Worm (Caenorhabditis elegans) whole organism, late embryonic: ENCODE measurements around the gene T08B6.4.

Experiments used
- ama-1 ChIP-seq: fragments of 150-350 bp; optimal IDR thresholded peaks from 2 replicates; lab custom pipeline; 2014
- elt-2 ChIP-seq: sonication (generic microtip); optimal IDR thresholded peaks from 2 replicates; lab custom pipeline; 2016; ENCODE audit warnings: missing genetic modification reagents, missing genetic modification characterization, missing compliant biosample characterization
- fax-1 ChIP-seq: sonication (generic microtip); optimal IDR thresholded peaks from 2 replicates; lab custom pipeline; 2016; ENCODE audit warnings: missing genotype, missing genetic modification characterization, missing compliant biosample characterization
- madf-2 ChIP-seq: sonication (generic microtip); optimal IDR thresholded peaks from 2 replicates; lab custom pipeline; 2017; ENCODE audit warnings: missing genetic modification characterization, missing compliant biosample characterization
- nfya-1 ChIP-seq: sonication (generic microtip); optimal IDR thresholded peaks from 2 replicates; lab custom pipeline; 2017; ENCODE audit warnings: missing genetic modification characterization, mild to moderate bottlenecking, missing compliant biosample characterization, antibody characterized with exemption, moderate library complexity
- pqm-1 ChIP-seq: sonication (generic microtip); optimal IDR thresholded peaks from 2 replicates; lab custom pipeline; 2016; ENCODE audit warnings: missing genetic modification characterization, missing compliant biosample characterization
- tbx-2 ChIP-seq: sonication (generic microtip); optimal IDR thresholded peaks from 2 replicates; lab custom pipeline; 2016; ENCODE audit warnings: missing genetic modification characterization, missing compliant biosample characterization
- unc-55 ChIP-seq: sonication (generic microtip); optimal IDR thresholded peaks from 2 replicates; lab custom pipeline; 2017; ENCODE audit warnings: missing biosample characterization, missing genetic modification reagents, missing genetic modification characterization

DNA sequence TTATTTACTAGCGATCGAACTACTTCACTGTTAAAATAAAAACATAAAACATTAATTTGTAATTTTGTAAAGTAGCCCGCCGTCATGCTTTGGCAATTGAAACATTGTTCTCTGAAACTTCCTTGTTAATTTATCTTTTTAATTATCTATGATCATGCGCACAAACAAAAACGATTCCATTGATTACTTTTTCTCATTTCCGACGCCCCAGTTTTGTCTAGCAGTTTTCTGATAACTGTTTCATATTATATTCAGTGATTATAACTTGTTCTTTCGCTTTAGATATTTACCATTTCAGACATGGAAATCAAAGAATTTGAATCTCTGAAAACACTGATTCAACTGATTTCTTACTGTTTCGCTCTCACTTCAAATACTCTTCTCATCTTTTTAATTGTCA is 28.4 kb upstream of the T08B6.4 start, which contains the start of gene str-170:
- no peak for TF ChIP-seq pqm-1 (tag; lab: Kevin White, UChicago)
- no peak for TF ChIP-seq elt-2
- no peak for TF ChIP-seq nfya-1 (tag; lab: Kevin White, UChicago)
- TF ChIP-seq fax-1 = no peak
- TF ChIP-seq ama-1 = no peak
- no peak for TF ChIP-seq tbx-2 (tag; lab: Kevin White, UChicago)
- no peak for TF ChIP-seq madf-2
- no peak for TF ChIP-seq unc-55
